Fruit fly (Drosophila melanogaster): ENCODE results near the gene CG1265.

CG1265 gene

DNA sequence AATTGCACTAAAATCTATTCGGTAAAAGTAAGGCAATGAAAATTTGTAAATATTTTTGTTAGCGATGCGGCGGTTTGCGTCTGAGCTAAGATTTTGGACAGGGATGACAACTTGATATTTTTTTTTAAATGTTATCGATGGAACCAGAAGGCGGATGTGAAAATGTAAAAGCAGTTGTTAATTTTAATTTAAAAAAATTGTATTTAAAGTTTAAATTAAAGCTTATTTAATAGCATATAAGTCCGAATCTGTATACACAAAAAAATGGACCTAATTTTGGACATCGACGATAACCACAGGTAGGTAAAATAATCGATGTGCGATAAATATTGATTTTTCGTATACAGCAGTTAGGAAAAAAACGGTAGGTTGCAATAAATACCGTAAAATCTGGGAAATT lies 7.8 kb downstream of the CG1265 start, which contains the start of the genes CG11586 and VhaM9.7-a (continued):
- peak; percentile 14 for TF ChIP-seq Hsf (GFP tag; optimal IDR thresholded peaks at IDR 0.05)
- peak; percentile 45; the same call in 1 of the 2 replicates for TF ChIP-seq tna (GFP tag; IDR thresholded peaks at IDR 0.05; ENCODE audit: partially characterized antibody)
- TF ChIP-seq Hr39 (optimal IDR thresholded peaks at IDR 0.05): no peak
- peak; percentile 19 for TF ChIP-seq CG4424 (GFP tag; optimal IDR thresholded peaks at IDR 0.05)
- no peak; the same call in 1 of the 2 replicates for TF ChIP-seq nerfin-2 (GFP tag; IDR thresholded peaks at IDR 0.05; ENCODE audit: partially characterized antibody)
- TF ChIP-seq CG13287 (GFP tag; IDR thresholded peaks at IDR 0.05; ENCODE audit: partially characterized antibody): peak; percentile 80
- TF ChIP-seq z (GFP tag; IDR thresholded peaks at IDR 0.05): no peak
- peak; percentile 13 for TF ChIP-seq CG31388 (GFP tag; optimal IDR thresholded peaks at IDR 0.05)
- TF ChIP-seq zen (tag; optimal IDR thresholded peaks at IDR 0.05): no peak
- TF ChIP-seq Blimp-1 (GFP tag; optimal IDR thresholded peaks at IDR 0.05): peak; percentile 24
- TF ChIP-seq pita (GFP tag; optimal IDR thresholded peaks at IDR 0.05): peak; percentile 52
- TF ChIP-seq Sin3A (optimal IDR thresholded peaks at IDR 0.05): peak; percentile 19
- TF ChIP-seq cad (GFP tag; optimal IDR thresholded peaks at IDR 0.05): no peak
- no peak for TF ChIP-seq fu2 (GFP tag; optimal IDR thresholded peaks at IDR 0.05)
- peak; percentile 34 for TF ChIP-seq CG30020 (tag; optimal IDR thresholded peaks at IDR 0.05)
- peak; percentile 20 for TF ChIP-seq slou (GFP tag; optimal IDR thresholded peaks at IDR 0.05)
- no peak for TF ChIP-seq fd3F (GFP tag; optimal IDR thresholded peaks at IDR 0.05)
- TF ChIP-seq CG2202 (tag; optimal IDR thresholded peaks at IDR 0.05): no peak
- TF ChIP-seq CG16813 (GFP tag; IDR thresholded peaks at IDR 0.05; ENCODE audit: partially characterized antibody): peak; percentile 55
- peak; percentile 2 for TF ChIP-seq CG18764 (GFP tag; optimal IDR thresholded peaks at IDR 0.05)
- peak; percentile 16 for TF ChIP-seq CG8924 (tag; optimal IDR thresholded peaks at IDR 0.05)
- TF ChIP-seq CG10462 (GFP tag; optimal IDR thresholded peaks at IDR 0.05): peak; percentile 31
- no peak for TF ChIP-seq otp (GFP tag; IDR thresholded peaks at IDR 0.05)
- TF ChIP-seq E2f2 (GFP tag; IDR thresholded peaks at IDR 0.05): peak; percentile 60
- TF ChIP-seq CG7271 (tag; optimal IDR thresholded peaks at IDR 0.05): no peak
- no peak for TF ChIP-seq CG6683 (GFP tag; optimal IDR thresholded peaks at IDR 0.05)
- TF ChIP-seq Opbp (GFP tag; IDR thresholded peaks at IDR 0.05; ENCODE audit: partially characterized antibody): 0 out of 3 replicates have a peak, but pooled peaks have one; percentile 17
- no peak for TF ChIP-seq Optix (GFP tag; IDR thresholded peaks at IDR 0.05)
- TF ChIP-seq CG11093 (GFP tag; IDR thresholded peaks at IDR 0.05): no peak
- peak; percentile 36 for TF ChIP-seq lilli (GFP tag; optimal IDR thresholded peaks at IDR 0.05)
- TF ChIP-seq Hmr (GFP tag; optimal IDR thresholded peaks at IDR 0.05): peak; percentile 25
- TF ChIP-seq tin (GFP tag; optimal IDR thresholded peaks at IDR 0.05): peak; percentile 26
- no peak for TF ChIP-seq Bteb2 (GFP tag; optimal IDR thresholded peaks at IDR 0.05)
- TF ChIP-seq CG16863 (GFP tag; optimal IDR thresholded peaks at IDR 0.05): no peak
- no peak for TF ChIP-seq ftz-f1 (GFP tag; optimal IDR thresholded peaks at IDR 0.05)
- TF ChIP-seq CG34422 (GFP tag; IDR thresholded peaks at IDR 0.05): no peak
- TF ChIP-seq CG1602 (GFP tag; optimal IDR thresholded peaks at IDR 0.05): no peak
- peak; percentile 31 for TF ChIP-seq CG34376 (GFP tag; optimal IDR thresholded peaks at IDR 0.05)
- no peak for TF ChIP-seq CG16815 (GFP tag; optimal IDR thresholded peaks at IDR 0.05)
- TF ChIP-seq CG6175 (GFP tag; IDR thresholded peaks at IDR 0.05): no peak
- TF ChIP-seq B-H1 (GFP tag; IDR thresholded peaks at IDR 0.05): no peak
- TF ChIP-seq CG8290 (GFP tag; optimal IDR thresholded peaks at IDR 0.05): peak; percentile 40
- no peak for TF ChIP-seq CG8290 (tag; optimal IDR thresholded peaks at IDR 0.05)
- peak; percentile 41 for TF ChIP-seq CG13624 (GFP tag; optimal IDR thresholded peaks at IDR 0.05)
- peak; percentile 11 for TF ChIP-seq gsb-n (tag; optimal IDR thresholded peaks at IDR 0.05)
- TF ChIP-seq peb (GFP tag; IDR thresholded peaks at IDR 0.05): no peak
- TF ChIP-seq CG10274 (GFP tag; optimal IDR thresholded peaks at IDR 0.05): no peak
- TF ChIP-seq fd96Cb (tag; optimal IDR thresholded peaks at IDR 0.05): no peak
- peak; percentile 55 for TF ChIP-seq Med (GFP tag)
- no peak for TF ChIP-seq D (optimal IDR thresholded peaks at IDR 0.05)
- TF ChIP-seq D (GFP tag; optimal IDR thresholded peaks at IDR 0.05): no peak
- no peak for TF ChIP-seq cas (GFP tag; IDR thresholded peaks at IDR 0.05)
- TF ChIP-seq CG8281 (tag; optimal IDR thresholded peaks at IDR 0.05): no peak
